Fruit fly (Drosophila melanogaster) Kc167 (cell line): Measurements from ENCODE around the gene CG32485.

ENCODE experiments used
- Myc ChIP-seq: fragments of >200 bp; optimal IDR thresholded peaks from 2 replicates; lab custom pipeline; 2017; ENCODE audit warnings: missing external identifiers
- Sin3A ChIP-seq: fragments of >200 bp; optimal IDR thresholded peaks from 2 replicates; lab custom pipeline; 2018; ENCODE audit warnings: missing external identifiers
- h ChIP-seq: fragments of >200 bp; optimal IDR thresholded peaks from 3 replicates; lab custom pipeline; 2018; ENCODE audit warnings: missing external identifiers
- insv ChIP-seq: fragments of >200 bp; optimal IDR thresholded peaks from 3 replicates; lab custom pipeline; 2018; ENCODE audit warnings: missing external identifiers
- psq ChIP-seq: fragments of >200 bp; optimal IDR thresholded peaks from 2 replicates; lab custom pipeline; 2017; ENCODE audit warnings: missing external identifiers
- ttk ChIP-seq: sonication (Bioruptor generic); optimal IDR thresholded peaks from 2 replicates; lab custom pipeline; 2017; ENCODE audit warnings: missing external identifiers

Gene CG32485

DNA sequence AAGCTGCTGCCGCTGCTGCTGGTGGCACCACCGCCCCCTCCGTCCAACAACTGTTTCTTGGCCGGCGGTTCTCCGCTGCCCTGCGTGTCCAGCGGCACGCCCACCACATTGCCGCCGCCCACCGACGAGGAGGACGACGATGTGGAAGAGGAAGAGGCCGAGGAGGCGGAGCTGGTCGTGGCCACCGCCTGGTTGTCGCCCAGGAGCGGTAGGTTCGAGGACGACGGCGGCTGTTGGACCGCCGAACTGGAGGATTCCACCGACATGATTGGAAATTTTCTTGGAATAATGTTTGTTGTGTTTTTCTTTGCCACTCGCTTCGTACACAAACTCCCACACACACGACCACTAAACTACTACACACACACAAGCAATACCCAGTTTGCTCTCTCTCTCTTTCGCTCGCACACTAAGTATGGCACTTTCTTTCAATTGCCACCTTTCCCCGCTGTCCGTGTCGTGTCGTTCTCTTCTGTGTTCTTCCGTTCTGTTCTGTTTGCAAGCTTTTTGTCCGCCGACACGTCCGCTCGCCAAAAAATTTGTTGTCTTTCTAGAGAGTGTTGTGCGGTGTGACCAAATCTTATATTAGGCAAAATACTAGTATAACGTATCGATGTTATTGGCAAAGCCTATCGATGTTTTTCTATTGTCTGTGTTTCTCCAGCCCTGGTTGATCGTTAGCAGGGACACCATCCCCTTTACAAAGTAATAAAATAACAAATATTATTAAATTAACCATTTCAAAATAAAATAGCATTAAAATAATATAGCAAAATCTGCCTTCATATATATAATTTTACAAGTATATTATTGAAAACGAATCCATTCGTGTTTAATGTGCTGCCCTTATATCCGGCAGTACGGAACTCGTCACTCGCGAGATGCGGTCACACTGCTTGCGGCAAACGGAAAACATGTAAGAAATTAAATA, 20.4 kb downstream of the CG32485 start, which contains the start of the genes CG32486 and PAN3:
Gene CG32486 (minus strand): TSS at position 566 of the 931 bp plus-strand sequence.
Gene PAN3 (plus strand): TSS at position 860 of the 931 bp plus-strand sequence.
- no peak for TF ChIP-seq h (lab: Kevin White, UChicago)
- no peak for TF ChIP-seq Sin3A
- TF ChIP-seq psq (lab: Kevin White, UChicago) = peak; percentile 15
- TF ChIP-seq ttk (lab: Kevin White, UChicago) = peak; percentile 75
- no peak for TF ChIP-seq Myc (lab: Kevin White, UChicago)
- no peak for TF ChIP-seq insv

DNA sequence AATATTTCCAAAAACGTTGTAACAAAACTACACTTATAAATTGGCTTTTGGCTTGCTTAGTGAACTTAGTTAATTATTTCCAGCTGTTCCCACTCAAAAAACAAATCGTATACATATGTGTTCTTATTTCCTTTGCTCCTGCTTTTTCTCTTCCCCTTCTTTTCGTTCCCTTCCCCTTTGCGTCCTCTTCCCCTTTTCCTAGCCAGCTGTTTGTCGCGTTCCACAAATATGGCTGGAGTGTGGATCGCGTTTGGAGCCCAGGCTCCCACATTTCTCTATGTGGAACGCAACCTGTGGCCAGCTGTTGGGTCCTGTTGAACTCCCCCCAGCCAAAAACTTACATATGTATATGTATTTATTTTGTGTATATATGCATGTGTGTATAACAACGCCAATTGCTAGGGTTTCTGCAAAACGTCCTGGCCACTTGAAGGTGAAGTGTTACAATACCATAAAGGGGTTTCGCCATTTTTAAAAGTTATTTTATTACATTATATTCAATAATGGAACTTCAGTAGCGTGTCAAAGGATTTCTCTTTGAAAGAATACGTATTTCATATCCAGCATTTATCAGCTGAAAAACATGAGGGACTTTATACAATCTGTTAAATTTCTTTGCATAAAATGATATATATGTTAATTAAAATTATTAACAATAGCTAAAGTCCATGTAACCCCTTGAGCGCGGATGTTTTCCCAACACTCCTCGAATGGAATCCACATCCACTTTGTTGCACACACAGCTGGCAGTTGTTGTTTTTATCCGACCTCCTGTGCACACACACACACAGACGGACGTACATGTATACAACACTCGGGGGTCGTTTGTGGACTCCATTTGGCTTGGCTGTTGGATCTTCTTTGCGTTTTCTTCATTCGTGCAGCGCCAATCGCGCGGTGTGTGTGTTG, 21.8 kb downstream of the CG32485 start:
- TF ChIP-seq Sin3A (no peak), h (lab: Kevin White, UChicago) (no peak), insv (no peak), ttk (lab: Kevin White, UChicago) (no peak), Myc (lab: Kevin White, UChicago) (no peak), psq (lab: Kevin White, UChicago) (no peak)

DNA sequence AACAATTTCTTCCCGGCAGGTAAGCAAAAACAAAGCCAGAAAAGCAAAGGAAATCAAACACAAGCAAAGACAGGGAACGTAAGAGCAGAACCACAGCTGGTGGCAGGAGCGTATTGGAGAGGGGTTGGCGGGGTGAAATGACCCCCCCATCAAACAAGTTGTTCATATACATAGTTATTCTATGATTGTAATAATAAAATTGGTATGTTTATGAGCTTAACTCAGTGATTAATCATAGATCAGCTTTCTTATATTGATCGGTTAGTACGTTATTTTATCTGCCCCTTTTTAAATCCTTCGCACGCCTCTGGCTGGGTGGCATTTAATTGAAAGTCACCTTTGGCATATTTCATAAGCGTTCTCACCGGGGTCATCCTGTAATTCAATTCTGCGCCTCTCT, 23.3 kb downstream of the CG32485 start:
- TF ChIP-seq Sin3A (no peak), h (lab: Kevin White, UChicago) (no peak), insv (no peak), psq (lab: Kevin White, UChicago) (no peak), ttk (lab: Kevin White, UChicago) (no peak), Myc (lab: Kevin White, UChicago) (no peak)

DNA sequence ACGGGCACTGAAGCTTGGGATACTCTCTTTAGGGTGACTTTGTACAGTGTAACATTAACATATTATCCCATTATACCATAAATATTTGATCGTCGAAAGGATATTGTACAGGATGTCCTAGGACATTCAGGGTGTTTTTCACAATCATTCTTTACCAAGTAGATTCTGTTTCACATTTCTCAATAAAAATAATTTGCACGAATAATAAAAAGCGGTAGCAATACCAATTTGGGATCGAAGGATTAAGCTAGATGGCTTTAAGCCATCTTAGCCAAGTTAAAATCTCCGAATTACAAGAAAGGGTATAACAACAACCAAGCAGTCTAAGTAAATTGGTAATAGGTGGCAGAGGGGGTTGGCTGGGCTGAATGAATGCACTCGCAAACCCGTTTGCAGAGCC, 24.3 kb downstream of the CG32485 start:
- TF ChIP-seq h (lab: Kevin White, UChicago) = no peak
- no peak for TF ChIP-seq psq (lab: Kevin White, UChicago)
- TF ChIP-seq ttk (lab: Kevin White, UChicago) = no peak
- no peak for TF ChIP-seq insv
- no peak for TF ChIP-seq Myc (lab: Kevin White, UChicago)
- no peak for TF ChIP-seq Sin3A

DNA sequence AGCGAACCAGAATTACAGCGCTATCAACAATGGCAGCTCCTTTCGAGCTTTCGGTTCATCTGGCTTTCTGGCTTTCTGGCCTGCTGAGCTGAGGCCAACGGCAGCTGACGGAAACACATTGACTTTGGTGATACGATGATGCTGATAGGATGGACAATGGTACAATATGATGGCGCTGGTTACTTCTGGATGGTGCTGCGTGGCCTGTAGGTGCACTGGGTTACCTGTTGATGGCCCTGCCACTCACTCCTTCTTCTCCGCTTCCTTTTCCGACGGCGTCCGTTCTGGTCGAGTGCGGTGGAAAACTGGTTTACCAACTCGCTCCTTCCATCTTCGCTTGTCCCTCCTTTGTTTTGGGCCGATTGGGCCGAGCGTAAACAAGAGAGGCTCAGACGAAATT, 24.7 kb downstream of the CG32485 start:
- no peak for TF ChIP-seq ttk (lab: Kevin White, UChicago)

DNA sequence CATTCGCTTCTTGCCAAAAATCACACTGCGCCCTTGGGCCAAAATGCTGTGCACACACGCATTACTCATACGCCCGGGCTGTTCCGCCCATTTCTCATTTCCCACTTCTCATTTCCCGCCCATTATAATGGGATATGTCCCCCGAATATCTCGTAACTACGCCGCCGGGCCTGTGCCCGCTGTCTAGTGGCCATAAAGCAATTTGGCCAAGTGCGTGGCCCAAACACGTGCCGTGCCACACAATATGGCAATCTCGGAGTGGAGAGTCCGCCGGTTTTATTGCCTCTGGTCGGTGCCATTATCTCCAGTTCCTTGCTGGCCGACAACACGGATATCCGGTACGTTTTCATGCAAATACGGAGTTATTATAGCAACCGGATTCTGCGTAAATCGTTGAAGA, 26.8 kb downstream of the CG32485 start:
- TF ChIP-seq Myc (lab: Kevin White, UChicago) = no peak
- TF ChIP-seq insv = no peak
- TF ChIP-seq ttk (lab: Kevin White, UChicago) = no peak

DNA sequence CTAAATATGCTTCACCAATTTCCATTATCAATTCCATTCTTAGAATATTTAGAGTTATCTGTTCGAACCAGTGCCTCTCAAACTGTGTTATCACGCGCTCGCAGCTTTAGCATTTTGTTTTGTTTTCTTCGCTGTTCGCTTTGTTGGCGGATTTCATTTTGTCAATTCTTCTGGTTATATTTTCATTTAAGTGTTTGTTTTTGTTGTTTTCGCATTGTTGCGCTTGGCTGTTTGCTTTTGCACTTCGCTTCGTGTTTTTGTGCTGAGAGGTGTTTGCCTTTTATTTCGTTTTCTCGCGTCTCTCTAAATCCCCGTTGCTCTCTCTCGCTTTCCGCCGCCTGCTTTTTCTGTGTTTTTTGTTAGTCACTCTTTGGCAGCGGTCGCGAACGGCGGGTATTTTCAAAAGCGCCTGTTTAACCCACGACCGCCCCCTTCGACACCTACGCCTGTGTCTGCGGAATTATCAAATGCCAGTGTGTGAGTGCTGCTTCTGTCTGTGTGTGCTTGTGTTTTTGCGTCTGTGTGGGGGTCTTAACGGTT, 27.5 kb downstream of the CG32485 start:
- TF ChIP-seq ttk (lab: Kevin White, UChicago) (no peak), psq (lab: Kevin White, UChicago) (no peak), h (lab: Kevin White, UChicago) (no peak), Myc (lab: Kevin White, UChicago) (no peak), insv (no peak), Sin3A (no peak)

DNA sequence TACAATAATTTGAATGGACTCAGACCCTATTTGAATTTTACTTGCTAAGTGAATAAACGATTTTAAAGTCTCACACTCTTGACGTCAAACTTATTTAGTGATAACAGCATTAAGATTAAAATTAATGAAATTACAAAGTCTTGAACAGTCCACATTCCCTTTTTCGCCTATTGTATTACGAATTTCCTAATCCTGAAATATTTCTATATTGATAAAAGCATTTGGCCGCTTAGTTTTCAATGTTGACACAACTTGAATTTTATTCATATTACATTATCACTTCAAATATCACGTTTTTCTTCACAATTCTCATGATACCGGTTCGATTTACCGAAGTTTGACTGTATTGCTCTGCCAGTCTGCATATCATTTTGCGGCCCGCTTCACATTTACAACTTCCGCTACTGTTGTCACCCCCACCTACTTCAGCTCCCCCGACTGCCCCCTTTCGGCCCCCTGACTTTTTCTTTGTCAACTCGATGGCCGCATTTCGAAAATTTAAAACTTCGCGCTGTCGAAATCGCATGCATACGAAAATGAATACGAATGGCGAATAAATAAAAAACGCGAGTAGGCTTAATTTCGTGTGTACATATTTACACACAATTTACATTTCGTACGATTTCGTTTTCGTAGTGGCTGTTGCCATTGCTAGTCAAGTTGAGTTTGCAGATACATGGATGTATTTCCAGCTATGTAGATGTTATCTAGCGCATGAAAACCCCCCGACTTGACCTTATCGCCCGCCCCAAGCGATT, 28.5 kb downstream of the CG32485 start:
- TF ChIP-seq insv (no peak), psq (lab: Kevin White, UChicago) (no peak)

DNA sequence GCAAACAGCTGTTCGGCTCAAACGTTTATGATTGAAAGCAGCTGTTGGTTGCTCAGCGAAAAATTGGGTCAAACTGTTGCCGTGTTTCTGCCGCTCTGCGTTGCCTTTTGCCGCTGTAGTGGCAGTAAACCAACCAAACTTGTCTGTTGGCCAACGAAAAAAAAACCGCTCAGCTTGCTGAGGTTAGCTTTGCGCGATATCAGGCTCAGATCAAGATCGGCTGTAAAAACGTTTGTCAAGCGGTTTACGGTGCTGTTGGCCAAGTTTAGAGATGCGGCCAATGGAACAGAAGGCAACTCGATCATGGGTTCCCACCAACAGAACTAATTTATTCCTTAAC, 29.0 kb downstream of the CG32485 start:
- TF ChIP-seq insv = no peak
- TF ChIP-seq h (lab: Kevin White, UChicago) = no peak
- no peak for TF ChIP-seq Myc (lab: Kevin White, UChicago)
- no peak for TF ChIP-seq psq (lab: Kevin White, UChicago)
- TF ChIP-seq Sin3A = no peak

DNA sequence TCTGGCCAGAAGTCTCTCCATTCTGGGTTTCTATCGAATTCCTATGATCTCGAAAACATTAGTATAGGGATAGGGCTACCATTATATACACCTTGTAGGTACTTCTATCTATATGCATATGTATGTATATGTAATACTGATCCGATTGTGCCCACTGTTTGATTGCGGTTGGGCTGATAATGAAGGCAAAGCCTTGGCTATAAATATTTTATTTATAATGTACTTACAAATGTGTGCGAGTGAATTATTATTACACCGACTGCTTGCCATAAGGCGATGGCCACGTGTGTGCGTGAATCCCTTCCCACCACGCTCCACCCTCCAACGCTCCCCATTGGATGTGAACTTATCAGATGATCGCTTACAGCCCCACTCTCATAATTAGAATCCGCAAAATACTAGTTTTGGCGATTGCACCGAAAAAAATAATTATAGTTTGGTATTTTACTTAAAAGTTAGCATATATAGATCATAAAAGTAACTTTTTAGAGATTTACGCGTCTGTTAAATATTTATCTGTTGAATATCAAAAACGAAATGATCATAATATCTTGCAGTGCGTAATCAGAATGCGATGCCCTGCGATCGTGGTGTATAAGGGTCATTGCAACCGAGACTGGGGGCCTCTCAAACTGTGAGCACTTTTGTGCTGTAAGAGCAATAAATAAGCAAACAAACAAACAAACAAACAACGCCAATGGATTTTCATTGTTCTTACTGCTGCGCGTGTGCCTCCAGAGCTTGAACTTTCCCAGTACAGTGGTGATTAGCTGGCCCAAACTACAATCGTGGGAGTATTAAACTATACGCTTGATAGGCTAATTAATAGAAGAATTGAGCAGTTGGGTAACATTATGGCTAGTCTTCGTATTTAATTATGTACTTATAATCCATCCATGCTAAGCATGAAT, 30.2 kb downstream of the CG32485 start:
- no peak for TF ChIP-seq Sin3A
- no peak for TF ChIP-seq psq (lab: Kevin White, UChicago)
- no peak for TF ChIP-seq insv
- no peak for TF ChIP-seq h (lab: Kevin White, UChicago)
- no peak for TF ChIP-seq Myc (lab: Kevin White, UChicago)
